Worm (Caenorhabditis elegans) whole organism, L4 larva: ENCODE results near the gene F19G12.3.

ENCODE experiments used
- D1046.2 ChIP-seq: fragments of 200-800 bp; sonication (Bioruptor generic); IDR thresholded peaks from 2 replicates; pipeline ENCODE4 v1.3.6; 2022; ENCODE audit warnings: missing genetic modification characterization, missing compliant biosample characterization
- F10B5.3 ChIP-seq: sonication (generic microtip); optimal IDR thresholded peaks from 2 replicates; lab custom pipeline; 2016; ENCODE audit warnings: mild to moderate bottlenecking, missing genetic modification characterization, missing compliant biosample characterization
- F26F4.8 ChIP-seq: fragments of 200-800 bp; sonication (Bioruptor generic); conservative IDR thresholded peaks from 2 replicates; pipeline ENCODE4 v1.3.6; 2022; ENCODE audit warnings: missing genetic modification characterization, missing compliant biosample characterization
- F37D6.2 ChIP-seq: sonication (generic microtip); optimal IDR thresholded peaks from 2 replicates; lab custom pipeline; 2016; ENCODE audit warnings: mild to moderate bottlenecking, missing genetic modification characterization, missing compliant biosample characterization
- T26A8.4 ChIP-seq: fragments of 200-800 bp; sonication (Bioruptor generic); IDR thresholded peaks from 2 replicates; pipeline ENCODE4 v1.3.6; 2022; ENCODE audit warnings: missing genetic modification characterization, missing compliant biosample characterization
- Y75B8A.6 ChIP-seq: fragments of 200-800 bp; sonication (Bioruptor generic); IDR thresholded peaks from 2 replicates; pipeline ENCODE4 v1.3.6; 2022; ENCODE audit warnings: missing genetic modification reagents, missing genetic modification characterization, missing compliant biosample characterization
- aha-1 ChIP-seq: fragments of 150-350 bp; peaks from one replicate; lab custom pipeline; 2014; ENCODE audit warnings: missing biosample characterization, missing genetic modification characterization
- ama-1 ChIP-seq: fragments of 150-350 bp; optimal IDR thresholded peaks from 2 replicates; lab custom pipeline; 2014; ENCODE audit warnings: inconsistent platforms, mixed read lengths
- arid-1 ChIP-seq: fragments of 200-800 bp; sonication (Bioruptor generic); conservative IDR thresholded peaks from 2 replicates; pipeline ENCODE4 v1.3.6; 2022; ENCODE audit warnings: missing genetic modification reagents, missing genetic modification characterization, missing compliant biosample characterization
- attf-4 ChIP-seq: sonication (generic microtip); optimal IDR thresholded peaks from 3 replicates; lab custom pipeline; 2017; ENCODE audit warnings: missing biosample characterization, missing genetic modification characterization
- ceh-82 ChIP-seq: sonication (generic microtip); optimal IDR thresholded peaks from 2 replicates; lab custom pipeline; 2017; ENCODE audit warnings: missing biosample characterization, missing genetic modification characterization
- ces-1 ChIP-seq: fragments of 150-350 bp; sonication (generic microtip); optimal IDR thresholded peaks from 4 replicates; lab custom pipeline; 2014; ENCODE audit warnings: missing biosample characterization, missing genetic modification reagents, missing genetic modification characterization
- daf-16 ChIP-seq, 3 experiments: sonication (generic microtip); optimal IDR thresholded peaks; 2 replicates each; lab custom pipeline; 2016 to 2017; ENCODE audit warnings: missing genetic modification characterization in 3 of 3, missing genetic modification reagents in 3 of 3, mild to moderate bottlenecking in 2 of 3, missing compliant biosample characterization in 2 of 3, missing biosample characterization in 1 of 3, moderate library complexity in 1 of 3
- dmd-9 ChIP-seq: fragments of 200-800 bp; sonication (Bioruptor generic); IDR thresholded peaks from 2 replicates; pipeline ENCODE4 v1.3.6; 2022; ENCODE audit warnings: missing genetic modification reagents, missing genetic modification characterization, missing compliant biosample characterization
- duxl-1 ChIP-seq: sonication (generic microtip); optimal IDR thresholded peaks from 2 replicates; lab custom pipeline; 2016; ENCODE audit warnings: mild to moderate bottlenecking, missing genetic modification characterization, moderate library complexity, missing compliant biosample characterization; ENCODE audit not compliant: poor library complexity
- dve-1 ChIP-seq: sonication (generic microtip); optimal IDR thresholded peaks from 2 replicates; lab custom pipeline; 2017; ENCODE audit warnings: antibody characterized with exemption, mild to moderate bottlenecking, missing genetic modification characterization, missing compliant biosample characterization; ENCODE audit not compliant: insufficient read depth
- egl-27 ChIP-seq: sonication (generic microtip); optimal IDR thresholded peaks from 3 replicates; lab custom pipeline; 2017; ENCODE audit warnings: missing biosample characterization, missing genetic modification reagents, missing genetic modification characterization
- fkh-10 ChIP-seq: fragments of 150-350 bp; optimal IDR thresholded peaks from 2 replicates; lab custom pipeline; 2014; ENCODE audit warnings: missing biosample characterization, missing genetic modification reagents, missing genetic modification characterization
- hif-1 ChIP-seq, 2 experiments: sonication (generic microtip); optimal IDR thresholded peaks; 2 replicates each; lab custom pipeline; 2016 to 2017; ENCODE audit warnings: missing compliant biosample characterization in 2 of 2, missing genetic modification characterization in 2 of 2, missing genetic modification reagents in 2 of 2, missing genotype in 2 of 2, mild to moderate bottlenecking in 1 of 2
- hlh-11 ChIP-seq: fragments of 200-800 bp; sonication (Bioruptor generic); optimal IDR thresholded peaks from 2 replicates; lab custom pipeline; 2018; ENCODE audit warnings: mild to moderate bottlenecking, missing genetic modification characterization, missing compliant biosample characterization
- hlh-30 ChIP-seq: sonication (generic microtip); optimal IDR thresholded peaks from 2 replicates; lab custom pipeline; 2017; ENCODE audit warnings: antibody characterized with exemption, mild to moderate bottlenecking, missing genetic modification characterization, missing compliant biosample characterization; ENCODE audit not compliant: insufficient read depth
- jun-1 ChIP-seq: fragments of 150-350 bp; optimal IDR thresholded peaks from 2 replicates; lab custom pipeline; 2014; ENCODE audit warnings: missing biosample characterization, missing genetic modification reagents, missing genetic modification characterization
- lin-15B ChIP-seq: fragments of 150-350 bp; sonication (generic microtip); optimal IDR thresholded peaks from 3 replicates; lab custom pipeline; 2014; ENCODE audit warnings: missing biosample characterization, missing genetic modification characterization
- mep-1 ChIP-seq: fragments of 150-350 bp; sonication (generic microtip); optimal IDR thresholded peaks from 3 replicates; lab custom pipeline; 2014; ENCODE audit warnings: missing biosample characterization, missing genetic modification characterization
- mxl-2 ChIP-seq: fragments of 200-800 bp; sonication (Bioruptor generic); conservative IDR thresholded peaks from 2 replicates; pipeline ENCODE4 v1.3.6; 2022; ENCODE audit warnings: missing genetic modification reagents, missing genetic modification characterization, missing compliant biosample characterization
- nhr-102 ChIP-seq: sonication (generic microtip); optimal IDR thresholded peaks from 2 replicates; lab custom pipeline; 2016; ENCODE audit warnings: mild to moderate bottlenecking, missing genetic modification characterization, moderate library complexity, missing compliant biosample characterization
- nhr-11 ChIP-seq: fragments of 150-350 bp; optimal IDR thresholded peaks from 2 replicates; lab custom pipeline; 2014; ENCODE audit warnings: missing biosample characterization, missing genetic modification characterization
- nhr-111 ChIP-seq: fragments of 200-800 bp; sonication (Bioruptor generic); optimal IDR thresholded peaks from 2 replicates; lab custom pipeline; 2018; ENCODE audit warnings: mild to moderate bottlenecking, missing genetic modification characterization, missing compliant biosample characterization
- nhr-41 ChIP-seq: fragments of 200-800 bp; sonication (Bioruptor generic); IDR thresholded peaks from 2 replicates; pipeline ENCODE4 v1.3.6; 2022; ENCODE audit warnings: missing genetic modification reagents, missing genetic modification characterization, missing compliant biosample characterization
- nhr-42 ChIP-seq: fragments of 200-800 bp; sonication (Bioruptor generic); IDR thresholded peaks from 2 replicates; pipeline ENCODE4 v1.3.6; 2022; ENCODE audit warnings: missing genetic modification characterization, missing compliant biosample characterization
- nhr-76 ChIP-seq: fragments of 150-350 bp; optimal IDR thresholded peaks from 2 replicates; lab custom pipeline; 2014; ENCODE audit warnings: missing biosample characterization, missing genetic modification characterization
- nhr-77 ChIP-seq: fragments of 150-350 bp; optimal IDR thresholded peaks from 2 replicates; lab custom pipeline; 2014; ENCODE audit warnings: missing biosample characterization, missing genetic modification characterization
- pha-4 ChIP-seq, 2 experiments: fragments of 150-350 bp in 1 of 2; fragments of 200-800 bp in 1 of 2; sonication (Bioruptor generic) in 1 of 2; IDR thresholded peaks in 1 of 2; optimal IDR thresholded peaks in 1 of 2; 2 replicates each; pipeline versions ENCODE4 v1.3.6 to Lab custom; 2014 to 2022; ENCODE audit warnings: missing genetic modification characterization in 2 of 2, missing genetic modification reagents in 2 of 2, missing biosample characterization in 1 of 2, missing compliant biosample characterization in 1 of 2
- php-3 ChIP-seq: fragments of 200-800 bp; sonication (Bioruptor generic); IDR thresholded peaks from 2 replicates; pipeline ENCODE4 v1.3.6; 2022; ENCODE audit warnings: missing genetic modification reagents, missing genetic modification characterization, missing compliant biosample characterization
- rbr-2 ChIP-seq: sonication (generic microtip); optimal IDR thresholded peaks from 2 replicates; lab custom pipeline; 2016; ENCODE audit warnings: missing genotype, missing genetic modification characterization, missing compliant biosample characterization
- sdz-12 ChIP-seq: fragments of 200-800 bp; sonication (Bioruptor generic); optimal IDR thresholded peaks from 2 replicates; lab custom pipeline; 2018; ENCODE audit warnings: mild to moderate bottlenecking, missing genetic modification characterization, missing compliant biosample characterization
- set-16 ChIP-seq: fragments of 200-800 bp; sonication (Bioruptor generic); IDR thresholded peaks from 2 replicates; pipeline ENCODE4 v1.3.6; 2022; ENCODE audit warnings: missing genetic modification reagents, missing genetic modification characterization, missing compliant biosample characterization
- spr-1 ChIP-seq: sonication (generic microtip); optimal IDR thresholded peaks from 2 replicates; lab custom pipeline; 2016; ENCODE audit warnings: mild to moderate bottlenecking, missing genetic modification characterization, missing compliant biosample characterization
- spr-3 ChIP-seq: fragments of 200-800 bp; sonication (Bioruptor generic); optimal IDR thresholded peaks from 2 replicates; lab custom pipeline; 2018; ENCODE audit warnings: mild to moderate bottlenecking, missing genetic modification characterization, missing compliant biosample characterization
- tag-97 ChIP-seq: fragments of 200-800 bp; sonication (Bioruptor generic); IDR thresholded peaks from 2 replicates; pipeline ENCODE4 v1.3.6; 2022; ENCODE audit warnings: missing genetic modification characterization, missing compliant biosample characterization
- unc-39 ChIP-seq: sonication (generic microtip); optimal IDR thresholded peaks from 2 replicates; lab custom pipeline; 2017; ENCODE audit warnings: missing biosample characterization, missing genetic modification characterization
- unc-62 ChIP-seq, 3 experiments: fragments of 150-350 bp in 1 of 3; sonication (generic microtip); optimal IDR thresholded peaks in 2 of 3; peaks in 1 of 3; 1 replicate in 1 of 3; 2 replicates in 2 of 3; lab custom pipeline; 2014 to 2017; ENCODE audit warnings: missing biosample characterization in 3 of 3, missing genetic modification characterization in 3 of 3, missing genetic modification reagents in 3 of 3, missing genotype in 1 of 3
- vab-7 ChIP-seq: fragments of 200-800 bp; sonication (Bioruptor generic); IDR thresholded peaks from 2 replicates; pipeline ENCODE4 v1.3.6; 2022; ENCODE audit warnings: missing genetic modification reagents, missing genetic modification characterization, missing compliant biosample characterization
- zip-2 ChIP-seq: fragments of 150-350 bp; optimal IDR thresholded peaks from 2 replicates; lab custom pipeline; 2014; ENCODE audit warnings: missing biosample characterization, missing genetic modification characterization
- ztf-11 ChIP-seq: fragments of 150-350 bp; optimal IDR thresholded peaks from 2 replicates; lab custom pipeline; 2014; ENCODE audit warnings: missing biosample characterization, missing genetic modification characterization
- ztf-7 ChIP-seq: fragments of 150-350 bp; optimal IDR thresholded peaks from 2 replicates; lab custom pipeline; 2014; ENCODE audit warnings: missing biosample characterization, missing genetic modification characterization

Gene F19G12.3

DNA sequence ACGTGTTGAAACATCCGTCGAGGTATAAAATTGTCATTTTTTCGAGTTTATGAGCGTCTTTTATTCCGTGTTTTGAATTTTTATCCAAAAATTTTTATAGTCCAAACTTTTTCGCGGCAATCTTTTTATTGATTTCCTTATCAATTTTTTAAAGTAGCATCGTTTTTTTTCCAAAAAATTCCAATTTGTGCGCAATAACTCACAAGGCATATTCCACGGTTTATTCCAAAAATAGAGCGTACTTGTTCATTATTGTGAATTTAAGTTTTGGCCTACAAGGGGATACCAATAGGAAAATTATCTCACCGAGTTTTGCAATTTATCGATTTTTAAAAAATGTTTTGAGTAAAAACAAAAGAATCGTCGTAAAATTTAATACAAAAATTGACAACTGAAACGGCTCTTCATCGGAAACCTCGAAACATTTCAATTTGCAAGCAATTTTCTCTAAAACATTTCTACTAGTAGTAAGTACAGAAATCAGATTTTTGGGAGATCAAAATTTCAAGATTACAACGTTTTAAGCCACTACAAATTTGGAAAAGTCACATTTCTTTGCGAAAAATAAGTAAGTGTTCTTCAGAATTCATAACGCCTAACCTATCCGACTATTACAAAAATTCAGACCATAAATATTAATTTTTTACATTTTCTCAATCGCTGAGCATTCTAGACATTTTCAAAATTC, 19.1 kb downstream of the F19G12.3 start (continued):
- peak; percentile 0 for TF ChIP-seq mep-1 (tag; lab: Kevin White, UChicago)
- TF ChIP-seq spr-1 (tag; lab: Kevin White, UChicago) = no peak
- no peak for TF ChIP-seq arid-1 (GFP tag; lab: Robert Waterston, UW)
- peak; percentile 61 for TF ChIP-seq nhr-77
- peak; percentile 8 for TF ChIP-seq duxl-1 (tag; lab: Kevin White, UChicago)
- no peak for TF ChIP-seq nhr-41
- no peak for TF ChIP-seq ces-1 (GFP tag; lab: Kevin White, UChicago)
- TF ChIP-seq hif-1 (tag; optimal IDR thresholded peaks at IDR 0.05; lab: Kevin White, UChicago) = peak in 1 of 2 experiments; percentile 17
- no peak for TF ChIP-seq spr-3 (GFP tag; lab: Kevin White, UChicago)
- TF ChIP-seq vab-7 = no peak
- TF ChIP-seq ztf-7 = no peak
- no peak for TF ChIP-seq F26F4.8 (GFP tag; lab: Robert Waterston, UW)
- no peak for TF ChIP-seq mxl-2 (GFP tag; lab: Robert Waterston, UW)
- no peak for TF ChIP-seq tag-97 (GFP tag; lab: Robert Waterston, UW)
- TF ChIP-seq nhr-11 = no peak
- peak; percentile 55 for TF ChIP-seq nhr-102 (tag; lab: Kevin White, UChicago)
- no peak for TF ChIP-seq ceh-82 (tag; lab: Kevin White, UChicago)
- no peak for TF ChIP-seq sdz-12 (GFP tag; lab: Kevin White, UChicago)
- peak in 1 of 2 experiments; percentile 89 for TF ChIP-seq unc-62 (GFP tag; optimal IDR thresholded peaks at IDR 0.05 in 1 of 2; lab: Kevin White, UChicago)
- TF ChIP-seq unc-62 (tag; optimal IDR thresholded peaks at IDR 0.05; lab: Kevin White, UChicago) = no peak
- no peak for TF ChIP-seq nhr-76 (tag; lab: Kevin White, UChicago)

DNA sequence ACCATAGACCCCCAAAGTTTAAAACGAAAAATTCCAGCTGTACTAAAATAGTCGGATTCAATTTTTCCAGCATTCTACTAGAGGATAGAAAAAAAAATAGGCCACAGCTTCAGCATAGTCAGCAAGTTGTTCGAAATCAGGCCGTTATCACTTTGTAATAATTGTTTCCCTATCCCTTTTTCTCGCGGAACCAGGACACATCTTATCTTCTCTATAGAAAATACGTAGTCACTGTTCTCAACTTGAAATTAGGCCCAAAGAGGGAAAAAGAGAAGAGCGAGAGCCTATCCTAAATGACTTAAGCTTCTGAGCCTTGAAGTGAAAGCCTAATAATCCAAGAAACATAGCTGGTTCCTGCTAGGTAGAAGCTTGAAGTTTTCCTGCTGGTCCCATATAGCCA, 21.1 kb downstream of the F19G12.3 start:
- TF ChIP-seq arid-1 (GFP tag; lab: Robert Waterston, UW) = 0 out of 2 replicates have a peak, but pooled peaks have one; percentile 22
- TF ChIP-seq hlh-30 (tag; lab: Kevin White, UChicago) = peak; percentile 19
- peak; percentile 0 for TF ChIP-seq spr-1 (tag; lab: Kevin White, UChicago)
- 0 out of 2 replicates have a peak, but pooled peaks have one; percentile 9 for TF ChIP-seq php-3 (GFP tag; lab: Robert Waterston, UW)
- no peak for TF ChIP-seq tag-97 (GFP tag; lab: Robert Waterston, UW)
- TF ChIP-seq jun-1 (tag; lab: Kevin White, UChicago) = peak; percentile 36
- peak; percentile 62 for TF ChIP-seq mep-1 (tag; lab: Kevin White, UChicago)
- no peak for TF ChIP-seq dmd-9 (GFP tag; lab: Robert Waterston, UW)
- TF ChIP-seq nhr-42 (GFP tag; lab: Robert Waterston, UW) = peak; percentile 39; the same call in 1 of the 2 replicates
- no peak for TF ChIP-seq F37D6.2 (tag; lab: Kevin White, UChicago)
- TF ChIP-seq D1046.2 (GFP tag; lab: Robert Waterston, UW) = 0 out of 2 replicates have a peak, but pooled peaks have one; percentile 66
- TF ChIP-seq fkh-10 (GFP tag; lab: Kevin White, UChicago) = no peak
- TF ChIP-seq Y75B8A.6 (GFP tag; lab: Robert Waterston, UW) = 0 out of 2 replicates have a peak, but pooled peaks have one; percentile 31
- no peak for TF ChIP-seq F10B5.3
- TF ChIP-seq lin-15B (tag; lab: Kevin White, UChicago) = no peak
- no peak for TF ChIP-seq set-16 (GFP tag; lab: Robert Waterston, UW)
- TF ChIP-seq ztf-11 (tag; lab: Kevin White, UChicago) = no peak
- no peak for TF ChIP-seq nhr-111 (GFP tag; lab: Kevin White, UChicago)
- peak; percentile 45 for TF ChIP-seq aha-1 (tag; lab: Kevin White, UChicago)
- TF ChIP-seq hlh-11 (tag; lab: Kevin White, UChicago) = peak; percentile 23
- no peak for TF ChIP-seq unc-39 (tag; lab: Kevin White, UChicago)
- peak; percentile 38; the same call in 1 of the 2 replicates for TF ChIP-seq T26A8.4
- no peak for TF ChIP-seq rbr-2 (tag; lab: Kevin White, UChicago)
- TF ChIP-seq zip-2 (tag; lab: Kevin White, UChicago) = peak; percentile 19
- no peak for TF ChIP-seq attf-4 (tag; lab: Kevin White, UChicago)
- peak; percentile 33 for TF ChIP-seq dve-1
- TF ChIP-seq daf-16 (GFP tag; optimal IDR thresholded peaks at IDR 0.05; lab: Kevin White, UChicago) = no peak
- TF ChIP-seq daf-16 (tag; optimal IDR thresholded peaks at IDR 0.05; lab: Kevin White, UChicago) = peak; percentile 3
- no peak for TF ChIP-seq hif-1 (tag; optimal IDR thresholded peaks at IDR 0.05; lab: Kevin White, UChicago)
- no peak for TF ChIP-seq pha-4 (GFP tag; IDR thresholded peaks at IDR 0.05; lab: Robert Waterston, UW)
- TF ChIP-seq pha-4 (tag; optimal IDR thresholded peaks at IDR 0.05; lab: Kevin White, UChicago) = no peak
- TF ChIP-seq sdz-12 (GFP tag; lab: Kevin White, UChicago) = no peak
- peak; percentile 80 for TF ChIP-seq ama-1 (lab: Kevin White, UChicago)
- peak; percentile 64 for TF ChIP-seq duxl-1 (tag; lab: Kevin White, UChicago)
- no peak for TF ChIP-seq egl-27 (tag; lab: Kevin White, UChicago)
